2 worm cellular contexts compared by ENCODE assay signal in genomic region chrIII:4998956-4999425, ce11.
A peak's percentile ranks its signal among the peaks of the same experiment; 100 is the strongest.
TF ChIP-seq lines count a peak whose summit lies in the region.

smcr-8 (plus strand) TSS chrIII:4999375.

TF ChIP-seq in whole organism, L4 larva, 104 proteins besides CTCF, POLR2A, EP300 and RAD21 (continued from another document):
- no peak for TF ChIP-seq lim-7 (GFP tag; IDR thresholded peaks at IDR 0.05; lab: Robert Waterston, UW)
- no peak for TF ChIP-seq ztf-11 (tag; optimal IDR thresholded peaks at IDR 0.05; lab: Kevin White, UChicago)
- no peak for TF ChIP-seq pha-4 (GFP tag; IDR thresholded peaks at IDR 0.05; lab: Robert Waterston, UW)
- no peak for TF ChIP-seq pha-4 (tag; optimal IDR thresholded peaks at IDR 0.05; lab: Kevin White, UChicago)
- no peak for TF ChIP-seq nhr-10 (tag; optimal IDR thresholded peaks at IDR 0.05; lab: Kevin White, UChicago)
- no peak for TF ChIP-seq ctbp-1 (GFP tag; IDR thresholded peaks at IDR 0.05; lab: Robert Waterston, UW)
- no peak for TF ChIP-seq R02D3.7 (tag; optimal IDR thresholded peaks at IDR 0.05; lab: Kevin White, UChicago)
- peak; percentile 88 for TF ChIP-seq unc-130 (GFP tag; optimal IDR thresholded peaks at IDR 0.05; lab: Kevin White, UChicago)
- no peak for TF ChIP-seq hlh-11 (tag; optimal IDR thresholded peaks at IDR 0.05; lab: Kevin White, UChicago)
- no peak for TF ChIP-seq madf-5 (GFP tag; IDR thresholded peaks at IDR 0.05; lab: Robert Waterston, UW)
- no peak for TF ChIP-seq ama-1 (optimal IDR thresholded peaks at IDR 0.05; lab: Kevin White, UChicago)
- no peak for TF ChIP-seq F26F4.8 (GFP tag; conservative IDR thresholded peaks at IDR 0.05; lab: Robert Waterston, UW)
- TF ChIP-seq lin-39 (tag; optimal IDR thresholded peaks at IDR 0.05; lab: Kevin White, UChicago) = no peak
- no peak for TF ChIP-seq madf-9 (GFP tag; conservative IDR thresholded peaks at IDR 0.05; lab: Robert Waterston, UW)
- no peak for TF ChIP-seq attf-4 (tag; optimal IDR thresholded peaks at IDR 0.05; lab: Kevin White, UChicago)
- no peak for TF ChIP-seq snpc-4 (tag; optimal IDR thresholded peaks at IDR 0.05; lab: Kevin White, UChicago)
- no peak for TF ChIP-seq dmd-8 (GFP tag; IDR thresholded peaks at IDR 0.05; lab: Robert Waterston, UW)
- TF ChIP-seq mep-1 (tag; optimal IDR thresholded peaks at IDR 0.05; lab: Kevin White, UChicago) = no peak
- no peak for TF ChIP-seq nhr-25 (tag; optimal IDR thresholded peaks at IDR 0.05; lab: Kevin White, UChicago; ENCODE audit: borderline replicate concordance, insufficient read depth)
- TF ChIP-seq daf-8 (GFP tag; IDR thresholded peaks at IDR 0.05; lab: Robert Waterston, UW) = no peak
- no peak for TF ChIP-seq rbr-2 (tag; optimal IDR thresholded peaks at IDR 0.05; lab: Kevin White, UChicago)
- TF ChIP-seq snpc-1.2 (GFP tag; IDR thresholded peaks at IDR 0.05; lab: Robert Waterston, UW) = no peak
- TF ChIP-seq ceh-20 (GFP tag; IDR thresholded peaks at IDR 0.05; lab: Robert Waterston, UW) = no peak
- no peak for TF ChIP-seq unc-62 (GFP tag; optimal IDR thresholded peaks at IDR 0.05 in 1 of 2; lab: Kevin White, UChicago)
- no peak for TF ChIP-seq unc-62 (tag; optimal IDR thresholded peaks at IDR 0.05; lab: Kevin White, UChicago)
- TF ChIP-seq zip-2 (tag; optimal IDR thresholded peaks at IDR 0.05; lab: Kevin White, UChicago) = no peak
- TF ChIP-seq ces-1 (GFP tag; optimal IDR thresholded peaks at IDR 0.05; lab: Kevin White, UChicago) = no peak
- TF ChIP-seq nhr-6 (tag; optimal IDR thresholded peaks at IDR 0.05; lab: Kevin White, UChicago) = no peak
- no peak for TF ChIP-seq dmd-9 (GFP tag; IDR thresholded peaks at IDR 0.05; lab: Robert Waterston, UW)

TF ChIP-seq in whole organism, young adult, 124 proteins besides CTCF, POLR2A, EP300 and RAD21 (continued from another document):
- peak; percentile 56; the same call in 1 of the 2 replicates for TF ChIP-seq attf-3 (GFP tag; conservative IDR thresholded peaks at IDR 0.05; lab: Robert Waterston, UW)
- no peak for TF ChIP-seq F10E7.11 (tag; optimal IDR thresholded peaks at IDR 0.05; lab: Kevin White, UChicago)
- no peak for TF ChIP-seq mcd-1 (GFP tag; IDR thresholded peaks at IDR 0.05; lab: Robert Waterston, UW)
- no peak for TF ChIP-seq ztf-3 (GFP tag; optimal IDR thresholded peaks at IDR 0.05; lab: Kevin White, UChicago)
- TF ChIP-seq B0019.2 (GFP tag; conservative IDR thresholded peaks at IDR 0.05; lab: Robert Waterston, UW) = 0 out of 2 replicates have a peak, but pooled peaks have one; percentile 14
- no peak for TF ChIP-seq F22D6.2 (tag; optimal IDR thresholded peaks at IDR 0.05; lab: Kevin White, UChicago)
- no peak for TF ChIP-seq nfya-2 (GFP tag; IDR thresholded peaks at IDR 0.05; lab: Robert Waterston, UW)
- peak; percentile 82 for TF ChIP-seq madf-6 (GFP tag; IDR thresholded peaks at IDR 0.05; lab: Robert Waterston, UW)
- TF ChIP-seq atf-7 (tag; optimal IDR thresholded peaks at IDR 0.05; lab: Kevin White, UChicago) = no peak
- 0 out of 2 replicates have a peak, but pooled peaks have one; percentile 75 for TF ChIP-seq ztf-28 (GFP tag; IDR thresholded peaks at IDR 0.05; lab: Robert Waterston, UW)
- TF ChIP-seq rec-8 (tag; optimal IDR thresholded peaks at IDR 0.05; lab: Kevin White, UChicago) = peak in 1 of 2 experiments; percentile 17
- no peak for TF ChIP-seq rcor-1 (GFP tag; IDR thresholded peaks at IDR 0.05; lab: Robert Waterston, UW)
- no peak for TF ChIP-seq dpff-1 (tag; optimal IDR thresholded peaks at IDR 0.05; lab: Kevin White, UChicago)
- no peak for TF ChIP-seq nhr-120 (GFP tag; IDR thresholded peaks at IDR 0.05; lab: Robert Waterston, UW)
- peak; percentile 68 for TF ChIP-seq D2030.7 (GFP tag; IDR thresholded peaks at IDR 0.05; lab: Robert Waterston, UW)
- TF ChIP-seq aptf-2 (GFP tag; conservative IDR thresholded peaks at IDR 0.05; lab: Robert Waterston, UW) = no peak
- TF ChIP-seq ceh-100 (GFP tag; IDR thresholded peaks at IDR 0.05; lab: Robert Waterston, UW) = no peak
- TF ChIP-seq ceh-27 (GFP tag; optimal IDR thresholded peaks at IDR 0.05; lab: Kevin White, UChicago) = peak; percentile 49
- TF ChIP-seq zfh-2 (GFP tag; conservative IDR thresholded peaks at IDR 0.05; lab: Robert Waterston, UW) = no peak
- TF ChIP-seq F37B4.10 (GFP tag; IDR thresholded peaks at IDR 0.05; lab: Robert Waterston, UW) = no peak
- no peak for TF ChIP-seq lin-54 (GFP tag; optimal IDR thresholded peaks at IDR 0.05; lab: Kevin White, UChicago)
- no peak for TF ChIP-seq egl-18 (GFP tag; IDR thresholded peaks at IDR 0.05; lab: Robert Waterston, UW)
- no peak for TF ChIP-seq T07F8.4 (tag; optimal IDR thresholded peaks at IDR 0.05; lab: Kevin White, UChicago)
- TF ChIP-seq unc-130 (GFP tag; optimal IDR thresholded peaks at IDR 0.05; lab: Kevin White, UChicago) = peak; percentile 78
- no peak for TF ChIP-seq akir-1 (GFP tag; optimal IDR thresholded peaks at IDR 0.05; lab: Kevin White, UChicago)
- peak; percentile 70 for TF ChIP-seq bed-2 (GFP tag; IDR thresholded peaks at IDR 0.05; lab: Robert Waterston, UW)
- no peak for TF ChIP-seq T26A5.8 (tag; optimal IDR thresholded peaks at IDR 0.05; lab: Kevin White, UChicago)
- no peak for TF ChIP-seq ceh-79 (tag; optimal IDR thresholded peaks at IDR 0.05; lab: Kevin White, UChicago)
- TF ChIP-seq tbp1 (GFP tag; optimal IDR thresholded peaks at IDR 0.05; lab: Kevin White, UChicago) = no peak
- no peak for TF ChIP-seq gei-17 (GFP tag; optimal IDR thresholded peaks at IDR 0.05; lab: Kevin White, UChicago)
- TF ChIP-seq cebp-2 (GFP tag; IDR thresholded peaks at IDR 0.05; lab: Robert Waterston, UW) = no peak
- TF ChIP-seq K11D2.4 (GFP tag; IDR thresholded peaks at IDR 0.05; lab: Robert Waterston, UW) = no peak
- no peak for TF ChIP-seq pha-4 (tag; optimal IDR thresholded peaks at IDR 0.05; lab: Kevin White, UChicago)
- no peak for TF ChIP-seq B0336.3 (GFP tag; IDR thresholded peaks at IDR 0.05; lab: Robert Waterston, UW)
- peak; percentile 54; the same call in 1 of the 2 replicates for TF ChIP-seq ceh-91 (GFP tag; IDR thresholded peaks at IDR 0.05; lab: Robert Waterston, UW)
- TF ChIP-seq nfya-1 (tag; optimal IDR thresholded peaks at IDR 0.05; lab: Kevin White, UChicago; ENCODE audit: borderline replicate concordance, insufficient read depth) = no peak
- no peak for TF ChIP-seq B0261.1 (tag; optimal IDR thresholded peaks at IDR 0.05; lab: Kevin White, UChicago)
- TF ChIP-seq nfyb-1 (GFP tag; IDR thresholded peaks at IDR 0.05; lab: Robert Waterston, UW) = no peak
- no peak for TF ChIP-seq ztf-6 (GFP tag; IDR thresholded peaks at IDR 0.05; lab: Robert Waterston, UW)
- TF ChIP-seq let-607 (tag; optimal IDR thresholded peaks at IDR 0.05; lab: Kevin White, UChicago) = no peak
- no peak for TF ChIP-seq repo-1 (tag; optimal IDR thresholded peaks at IDR 0.05; lab: Kevin White, UChicago)
- TF ChIP-seq madf-10 (tag; optimal IDR thresholded peaks at IDR 0.05; lab: Kevin White, UChicago) = no peak
- no peak for TF ChIP-seq sdz-38 (tag; optimal IDR thresholded peaks at IDR 0.05; lab: Kevin White, UChicago)
- peak; percentile 29 for TF ChIP-seq efl-1 (GFP tag; optimal IDR thresholded peaks at IDR 0.05; lab: Kevin White, UChicago)
- TF ChIP-seq ZK185.1 (tag; optimal IDR thresholded peaks at IDR 0.05; lab: Kevin White, UChicago; ENCODE audit: poor library complexity, severe bottlenecking) = no peak
- TF ChIP-seq lin-26 (GFP tag; IDR thresholded peaks at IDR 0.05; lab: Robert Waterston, UW) = no peak
- no peak for TF ChIP-seq Y95B8A.8 (GFP tag; IDR thresholded peaks at IDR 0.05; lab: Robert Waterston, UW)
- TF ChIP-seq madf-3 (GFP tag; IDR thresholded peaks at IDR 0.05; lab: Robert Waterston, UW) = no peak
- TF ChIP-seq egrh-3 (GFP tag; IDR thresholded peaks at IDR 0.05; lab: Robert Waterston, UW) = no peak
- TF ChIP-seq snpc-3.4 (tag; optimal IDR thresholded peaks at IDR 0.05; lab: Kevin White, UChicago) = peak; percentile 61
- peak; percentile 32 for TF ChIP-seq nhr-80 (tag; optimal IDR thresholded peaks at IDR 0.05; lab: Kevin White, UChicago)
- TF ChIP-seq ekl-4 (GFP tag; IDR thresholded peaks at IDR 0.05; lab: Robert Waterston, UW) = 0 out of 2 replicates have a peak, but pooled peaks have one; percentile 42
- no peak for TF ChIP-seq hmg-20 (GFP tag; IDR thresholded peaks at IDR 0.05; lab: Robert Waterston, UW)
- TF ChIP-seq cebp-1 (GFP tag; IDR thresholded peaks at IDR 0.05; lab: Robert Waterston, UW) = no peak
- TF ChIP-seq cebp-1 (tag; optimal IDR thresholded peaks at IDR 0.05; lab: Kevin White, UChicago) = no peak
- no peak for TF ChIP-seq him-1 (tag; optimal IDR thresholded peaks at IDR 0.05; lab: Kevin White, UChicago)
- TF ChIP-seq C06A6.2 (GFP tag; conservative IDR thresholded peaks at IDR 0.05; lab: Robert Waterston, UW) = no peak
- TF ChIP-seq hrde-1 (tag; optimal IDR thresholded peaks at IDR 0.05; lab: Kevin White, UChicago; ENCODE audit: borderline replicate concordance) = no peak
- no peak for TF ChIP-seq K12H6.12 (tag; optimal IDR thresholded peaks at IDR 0.05; lab: Kevin White, UChicago)
- TF ChIP-seq mel-28 (tag; optimal IDR thresholded peaks at IDR 0.05; lab: Kevin White, UChicago; ENCODE audit: borderline replicate concordance) = no peak
- no peak for TF ChIP-seq C17E4.6 (GFP tag; IDR thresholded peaks at IDR 0.05; lab: Robert Waterston, UW)
- 0 out of 2 replicates have a peak, but pooled peaks have one; percentile 40 for TF ChIP-seq Y79H2A.3 (GFP tag; conservative IDR thresholded peaks at IDR 0.05; lab: Robert Waterston, UW)
- no peak for TF ChIP-seq F23B12.7 (tag; optimal IDR thresholded peaks at IDR 0.05; lab: Kevin White, UChicago; ENCODE audit: insufficient read depth)
- TF ChIP-seq egl-44 (GFP tag; IDR thresholded peaks at IDR 0.05; lab: Robert Waterston, UW) = no peak
- TF ChIP-seq tlf-1 (GFP tag; optimal IDR thresholded peaks at IDR 0.05; lab: Kevin White, UChicago) = peak; percentile 23
- TF ChIP-seq ztf-26 (tag; optimal IDR thresholded peaks at IDR 0.05; lab: Kevin White, UChicago) = no peak
- no peak for TF ChIP-seq lin-40 (tag; optimal IDR thresholded peaks at IDR 0.05; lab: Kevin White, UChicago)
- TF ChIP-seq let-526 (GFP tag; IDR thresholded peaks at IDR 0.05; lab: Robert Waterston, UW) = peak; percentile 51; the same call in 1 of the 2 replicates
- TF ChIP-seq B0035.1 (tag; optimal IDR thresholded peaks at IDR 0.05; lab: Kevin White, UChicago) = no peak
- no peak for TF ChIP-seq unc-62 (GFP tag; optimal IDR thresholded peaks at IDR 0.05; lab: Kevin White, UChicago)
- TF ChIP-seq ceh-58 (GFP tag; IDR thresholded peaks at IDR 0.05; lab: Robert Waterston, UW) = no peak
- peak; percentile 81 for TF ChIP-seq athp-1 (tag; optimal IDR thresholded peaks at IDR 0.05; lab: Kevin White, UChicago)
- TF ChIP-seq lir-1 (GFP tag; conservative IDR thresholded peaks at IDR 0.05; lab: Robert Waterston, UW) = 0 out of 2 replicates have a peak, but pooled peaks have one; percentile 11
- no peak for TF ChIP-seq lag-1 (GFP tag; IDR thresholded peaks at IDR 0.05; lab: Robert Waterston, UW)
- TF ChIP-seq F57A8.1 (GFP tag; optimal IDR thresholded peaks at IDR 0.05; lab: Kevin White, UChicago) = no peak
- TF ChIP-seq somi-1 (GFP tag; optimal IDR thresholded peaks at IDR 0.05; lab: Kevin White, UChicago) = no peak
- no peak for TF ChIP-seq mxl-1 (tag; optimal IDR thresholded peaks at IDR 0.05; lab: Kevin White, UChicago)
- TF ChIP-seq attf-5 (GFP tag; optimal IDR thresholded peaks at IDR 0.05; lab: Kevin White, UChicago) = peak; percentile 46
- no peak for TF ChIP-seq pbrm-1 (GFP tag; IDR thresholded peaks at IDR 0.05; lab: Robert Waterston, UW)
- no peak for TF ChIP-seq ama-1 (optimal IDR thresholded peaks at IDR 0.05; lab: Kevin White, UChicago)
- TF ChIP-seq ama-1 (GFP tag; optimal IDR thresholded peaks at IDR 0.05; lab: Kevin White, UChicago) = no peak
- no peak for TF ChIP-seq mes-4 (tag; optimal IDR thresholded peaks at IDR 0.05; lab: Kevin White, UChicago)
- peak; percentile 86 for TF ChIP-seq dox-1 (GFP tag; IDR thresholded peaks at IDR 0.05; lab: Robert Waterston, UW)
- no peak for TF ChIP-seq ets-4 (GFP tag; optimal IDR thresholded peaks at IDR 0.05; lab: Kevin White, UChicago)
- TF ChIP-seq dpl-1 (GFP tag; optimal IDR thresholded peaks at IDR 0.05; lab: Kevin White, UChicago) = no peak
- TF ChIP-seq tbx-9 (tag; optimal IDR thresholded peaks at IDR 0.05; lab: Kevin White, UChicago; ENCODE audit: borderline replicate concordance) = no peak
- TF ChIP-seq ztf-22 (GFP tag; optimal IDR thresholded peaks at IDR 0.05; lab: Kevin White, UChicago) = no peak
- no peak for TF ChIP-seq F57C9.4 (tag; optimal IDR thresholded peaks at IDR 0.05; lab: Kevin White, UChicago)
- TF ChIP-seq fkh-3 (tag; optimal IDR thresholded peaks at IDR 0.05; lab: Kevin White, UChicago) = no peak
- peak; percentile 96 for TF ChIP-seq lsl-1 (GFP tag; optimal IDR thresholded peaks at IDR 0.05; lab: Kevin White, UChicago)
- TF ChIP-seq F49E8.2 (tag; optimal IDR thresholded peaks at IDR 0.05; lab: Kevin White, UChicago; ENCODE audit: insufficient read depth) = no peak
- TF ChIP-seq madf-8 (GFP tag; conservative IDR thresholded peaks at IDR 0.05; lab: Robert Waterston, UW) = peak; percentile 69
